Fruit fly (Drosophila melanogaster) whole organism, adult: ENCODE measurements around the gene Ptpa.

Experiments used
- CG12768 ChIP-seq: fragments of 200-800 bp; sonication (Bioruptor generic); optimal IDR thresholded peaks from 2 replicates; lab custom pipeline; 2017; ENCODE audit warnings: missing biosample characterization, missing genetic modification characterization, mild to moderate bottlenecking, moderate library complexity, missing genetic modification reagents
- CG5204 ChIP-seq: fragments of 200-800 bp; sonication (Bioruptor generic); optimal IDR thresholded peaks from 2 replicates; lab custom pipeline; 2016; ENCODE audit warnings: missing biosample characterization, missing genetic modification characterization
- CG7045 ChIP-seq: fragments of 200-800 bp; sonication (Bioruptor generic); optimal IDR thresholded peaks from 2 replicates; lab custom pipeline; 2017; ENCODE audit warnings: missing biosample characterization, mild to moderate bottlenecking, missing genetic modification characterization
- CG7101 ChIP-seq: fragments of 200-800 bp; sonication (Bioruptor generic); optimal IDR thresholded peaks from 2 replicates; lab custom pipeline; 2018; ENCODE audit warnings: missing biosample characterization, mild to moderate bottlenecking, missing genetic modification characterization, moderate library complexity
- Clk ChIP-seq: fragments of 200-800 bp; sonication (Bioruptor generic); optimal IDR thresholded peaks from 2 replicates; lab custom pipeline; 2017; ENCODE audit warnings: missing biosample characterization, missing genetic modification characterization
- Crg-1 ChIP-seq: fragments of 200-800 bp; sonication (Bioruptor generic); optimal IDR thresholded peaks from 2 replicates; lab custom pipeline; 2016; ENCODE audit warnings: missing biosample characterization, missing genetic modification characterization
- Mnt ChIP-seq: fragments of 200-800 bp; sonication (Bioruptor generic); optimal IDR thresholded peaks from 2 replicates; lab custom pipeline; 2016; ENCODE audit warnings: missing biosample characterization, mild to moderate bottlenecking, missing genetic modification characterization
- bab1 ChIP-seq: fragments of 200-800 bp; sonication (Bioruptor generic); optimal IDR thresholded peaks from 3 replicates; lab custom pipeline; 2019; ENCODE audit warnings: missing biosample characterization, mild to moderate bottlenecking, missing genetic modification characterization, moderate library complexity
- cic ChIP-seq: fragments of 200-800 bp; sonication (Bioruptor generic); optimal IDR thresholded peaks from 2 replicates; lab custom pipeline; 2017; ENCODE audit warnings: missing biosample characterization, mild to moderate bottlenecking, missing genetic modification characterization, moderate library complexity

dm6 chr2L:3339420-3339819 is 37.4 kb upstream of the Ptpa start:
- no peak for TF ChIP-seq Mnt (GFP tag; lab: Kevin White, UChicago)
- no peak for TF ChIP-seq Crg-1
- TF ChIP-seq CG12768 (GFP tag; lab: Kevin White, UChicago) = no peak
- no peak for TF ChIP-seq CG7045 (GFP tag; lab: Kevin White, UChicago)
- TF ChIP-seq bab1 (GFP tag; lab: Kevin White, UChicago) = no peak
- no peak for TF ChIP-seq Clk (GFP tag; lab: Kevin White, UChicago)
- no peak for TF ChIP-seq cic (GFP tag; lab: Kevin White, UChicago)
- TF ChIP-seq CG5204 = no peak
- TF ChIP-seq CG7101 (tag; lab: Kevin White, UChicago) = no peak
